Worm (Caenorhabditis elegans): ENCODE data around the gene srxa-7.

srxa-7 gene

ce11 chrV:16352282-16352681 lies 44.9 kb downstream of the srxa-7 start (continued):
- TF ChIP-seq chd-7 (tag; optimal IDR thresholded peaks at IDR 0.05): no peak
- peak; percentile 67 for TF ChIP-seq somi-1 (GFP tag; optimal IDR thresholded peaks at IDR 0.05)
- TF ChIP-seq snpc-1.1 (tag; optimal IDR thresholded peaks at IDR 0.05; ENCODE audit: insufficient read depth): no peak
- TF ChIP-seq cebp-1 (GFP tag; IDR thresholded peaks at IDR 0.05): no peak; the same call in 1 of the 2 replicates
- peak; percentile 71 for TF ChIP-seq cebp-1 (tag; optimal IDR thresholded peaks at IDR 0.05)

DNA sequence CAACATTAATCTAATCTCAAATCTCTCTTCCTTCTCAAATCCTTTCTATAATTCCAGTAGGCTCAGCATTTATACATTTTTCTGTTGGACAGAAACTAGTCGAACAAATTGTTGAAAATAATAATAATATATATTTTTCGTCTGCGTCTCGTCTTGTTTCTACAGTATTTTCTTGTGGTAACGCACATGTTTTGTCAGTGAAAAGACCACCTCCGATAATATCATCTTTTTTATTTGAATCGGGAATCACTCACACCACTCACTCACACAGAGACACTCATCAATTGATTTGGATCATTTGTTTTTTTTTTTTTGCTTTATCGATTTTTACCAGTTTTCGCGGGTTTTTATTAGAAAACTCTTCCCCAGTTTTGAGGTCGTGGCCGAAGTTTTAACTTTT lies 47.3 kb downstream of the srxa-7 start:
- TF ChIP-seq hmg-1.2 (GFP tag; IDR thresholded peaks at IDR 0.05) (peak; percentile 35; the same call in 1 of the 2 replicates), lag-1 (GFP tag; IDR thresholded peaks at IDR 0.05) (no peak)

ce11 chrV:16355941-16356340 lies 48.6 kb downstream of the srxa-7 start:
- TF ChIP-seq B0035.1 (tag; optimal IDR thresholded peaks at IDR 0.05): peak; percentile 28
- TF ChIP-seq ztf-22 (GFP tag; optimal IDR thresholded peaks at IDR 0.05): peak; percentile 84
- TF ChIP-seq repo-1 (tag; optimal IDR thresholded peaks at IDR 0.05): peak; percentile 67
- TF ChIP-seq dpl-1 (GFP tag; optimal IDR thresholded peaks at IDR 0.05): no peak
- no peak for TF ChIP-seq ccch-3 (GFP tag; optimal IDR thresholded peaks at IDR 0.05)
- no peak for TF ChIP-seq hlh-26 (GFP tag; conservative IDR thresholded peaks at IDR 0.05)
- TF ChIP-seq madf-6 (GFP tag; IDR thresholded peaks at IDR 0.05): no peak; the same call in 1 of the 2 replicates
- peak; percentile 60 for TF ChIP-seq ZK185.1 (tag; optimal IDR thresholded peaks at IDR 0.05; ENCODE audit: poor library complexity, severe bottlenecking)
- TF ChIP-seq Y56A3A.18 (GFP tag; IDR thresholded peaks at IDR 0.05): peak; percentile 86
- peak; percentile 97 for TF ChIP-seq attf-5 (GFP tag; optimal IDR thresholded peaks at IDR 0.05)
- TF ChIP-seq hsf-1 (GFP tag; IDR thresholded peaks at IDR 0.05): no peak
- peak; percentile 84 for TF ChIP-seq lir-1 (GFP tag; conservative IDR thresholded peaks at IDR 0.05)
- TF ChIP-seq mel-28 (tag; optimal IDR thresholded peaks at IDR 0.05; ENCODE audit: borderline replicate concordance): peak; percentile 43
- TF ChIP-seq nfya-2 (GFP tag; IDR thresholded peaks at IDR 0.05): no peak
- peak; percentile 94 for TF ChIP-seq dox-1 (GFP tag; IDR thresholded peaks at IDR 0.05)
- 0 out of 2 replicates have a peak, but pooled peaks have one; percentile 23 for TF ChIP-seq madf-3 (GFP tag; IDR thresholded peaks at IDR 0.05)
- no peak for TF ChIP-seq tbx-9 (tag; optimal IDR thresholded peaks at IDR 0.05; ENCODE audit: borderline replicate concordance)
- TF ChIP-seq unc-62 (GFP tag; optimal IDR thresholded peaks at IDR 0.05): no peak
- TF ChIP-seq madf-10 (tag; optimal IDR thresholded peaks at IDR 0.05): peak; percentile 81
- TF ChIP-seq F10E7.11 (tag; optimal IDR thresholded peaks at IDR 0.05): no peak
- peak; percentile 88 for TF ChIP-seq lin-26 (GFP tag; IDR thresholded peaks at IDR 0.05)
- TF ChIP-seq ceh-27 (GFP tag; optimal IDR thresholded peaks at IDR 0.05): peak; percentile 82
- peak; percentile 78 for TF ChIP-seq tlf-1 (GFP tag; optimal IDR thresholded peaks at IDR 0.05)
- TF ChIP-seq pha-4 (tag; optimal IDR thresholded peaks at IDR 0.05): no peak
- TF ChIP-seq fkh-3 (tag; optimal IDR thresholded peaks at IDR 0.05): no peak
- no peak for TF ChIP-seq mxl-1 (tag; optimal IDR thresholded peaks at IDR 0.05)
- TF ChIP-seq ceh-40 (GFP tag; IDR thresholded peaks at IDR 0.05): no peak
- no peak for TF ChIP-seq F57C9.4 (tag; optimal IDR thresholded peaks at IDR 0.05)
- TF ChIP-seq Y67H2A.10 (GFP tag; conservative IDR thresholded peaks at IDR 0.05): no peak
- TF ChIP-seq B0261.1 (tag; optimal IDR thresholded peaks at IDR 0.05): peak; percentile 30
- TF ChIP-seq bed-2 (GFP tag; IDR thresholded peaks at IDR 0.05): 0 out of 2 replicates have a peak, but pooled peaks have one; percentile 36
- no peak for TF ChIP-seq cebp-1 (GFP tag; IDR thresholded peaks at IDR 0.05)
- TF ChIP-seq cebp-1 (tag; optimal IDR thresholded peaks at IDR 0.05): peak; percentile 89
- TF ChIP-seq F55B11.4 (tag; optimal IDR thresholded peaks at IDR 0.05; ENCODE audit: borderline replicate concordance, insufficient read depth): no peak
- peak; percentile 72 for TF ChIP-seq ets-4 (GFP tag; optimal IDR thresholded peaks at IDR 0.05)
- TF ChIP-seq mes-4 (tag; optimal IDR thresholded peaks at IDR 0.05): no peak
- peak; percentile 91 for TF ChIP-seq chd-7 (tag; optimal IDR thresholded peaks at IDR 0.05)
- TF ChIP-seq lsl-1 (GFP tag; optimal IDR thresholded peaks at IDR 0.05): no peak
- TF ChIP-seq T07F8.4 (tag; optimal IDR thresholded peaks at IDR 0.05): no peak
- peak in 1 of 3 experiments; percentile 64 for TF ChIP-seq lin-35 (GFP tag; optimal IDR thresholded peaks at IDR 0.05)
- TF ChIP-seq ztf-26 (tag; optimal IDR thresholded peaks at IDR 0.05): peak; percentile 81

All from whole organism, young adult.